Worm (Caenorhabditis elegans): ENCODE measurements around the gene C33H5.13.

Gene C33H5.13

DNA sequence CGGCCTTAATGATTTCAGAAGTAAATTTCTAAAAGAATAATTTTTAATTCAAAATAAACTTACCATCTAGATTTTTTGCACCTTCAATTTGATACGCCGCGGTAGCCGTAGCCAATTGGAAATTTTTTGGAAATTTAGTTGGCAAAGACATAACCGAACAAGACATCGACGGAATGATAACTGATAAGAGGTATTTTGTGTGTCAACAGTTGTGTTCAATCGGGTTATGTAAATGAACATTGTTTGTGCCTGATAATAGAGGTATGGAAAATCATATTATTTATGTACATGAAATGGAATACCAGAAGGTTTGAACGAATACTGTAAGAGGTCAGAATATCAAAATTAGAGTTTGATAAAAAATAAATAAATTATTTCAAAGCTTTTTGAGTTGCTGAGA, 44.2 kb downstream of the C33H5.13 start, which contains the start of gene klo-1:
Gene klo-1, minus strand, starts transcription at position 388 of the 400 bp plus-strand sequence.
- TF ChIP-seq skn-1 (tag; optimal IDR thresholded peaks at IDR 0.05) (no peak), duxl-1 (tag; optimal IDR thresholded peaks at IDR 0.05; ENCODE audit: poor library complexity) (no peak), pqm-1 (tag; optimal IDR thresholded peaks at IDR 0.05) (peak; percentile 96), daf-16 (GFP tag; optimal IDR thresholded peaks at IDR 0.05) (no peak), daf-16 (tag; optimal IDR thresholded peaks at IDR 0.05) (peak; percentile 93), unc-130 (GFP tag; optimal IDR thresholded peaks at IDR 0.05) (no peak), unc-62 (GFP tag; optimal IDR thresholded peaks at IDR 0.05 in 1 of 2) (peak in 1 of 2 experiments; percentile 26), unc-62 (tag; optimal IDR thresholded peaks at IDR 0.05) (no peak), nhr-28 (tag; optimal IDR thresholded peaks at IDR 0.05) (peak; percentile 80), dmd-6 (GFP tag; IDR thresholded peaks at IDR 0.05) (peak; percentile 7; the same call in 1 of the 2 replicates), dve-1 (tag; optimal IDR thresholded peaks at IDR 0.05; ENCODE audit: insufficient read depth) (no peak)

DNA sequence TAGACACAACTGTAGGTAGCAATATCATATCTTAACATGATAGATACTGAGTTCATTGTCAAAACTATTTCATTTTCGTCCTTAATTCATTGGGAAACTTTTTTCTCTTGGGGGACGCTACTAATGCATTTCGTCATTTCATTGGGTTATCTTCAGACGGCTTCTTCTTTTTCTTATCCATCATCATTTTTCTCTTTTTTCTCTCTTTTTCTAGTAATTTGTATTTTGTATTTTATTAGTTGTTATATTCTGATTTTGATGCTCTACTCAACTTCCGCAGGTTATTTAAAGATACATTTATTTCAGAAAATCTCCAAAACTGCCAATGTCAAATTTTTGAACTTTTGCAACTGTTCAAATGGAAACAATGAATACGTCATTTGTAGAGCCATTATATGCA, 48.5 kb downstream of the C33H5.13 start, which contains the start of gene npr-35:
Gene npr-35, plus strand, starts transcription at position 301 of the 400 bp plus-strand sequence.
- TF ChIP-seq unc-62 (GFP tag; optimal IDR thresholded peaks at IDR 0.05 in 1 of 2) (peak in 1 of 2 experiments; percentile 80), unc-62 (tag; optimal IDR thresholded peaks at IDR 0.05) (no peak), lin-39 (tag; optimal IDR thresholded peaks at IDR 0.05) (no peak)
